Worm (Caenorhabditis elegans) whole organism, L2 larva: ENCODE data around the gene pik-1.
A peak's percentile ranks its signal among the peaks of the same experiment; 100 is the strongest.

Experiments used
- ceh-82 ChIP-seq: fragments of 150-350 bp; optimal IDR thresholded peaks from 2 replicates; lab custom pipeline; 2014; ENCODE audit warnings: missing biosample characterization, missing genetic modification characterization
- mdl-1 ChIP-seq, 2 experiments: fragments of 150-350 bp in 1 of 2; sonication (generic microtip) in 1 of 2; optimal IDR thresholded peaks; 2 replicates each; lab custom pipeline; 2017; ENCODE audit warnings: missing biosample characterization in 2 of 2, missing genetic modification characterization in 2 of 2
- nhr-237 ChIP-seq: fragments of 150-350 bp; optimal IDR thresholded peaks from 2 replicates; lab custom pipeline; 2014; ENCODE audit warnings: missing biosample characterization, missing genetic modification characterization
- sma-9 ChIP-seq, 2 experiments: fragments of 150-350 bp in 1 of 2; sonication (generic microtip) in 1 of 2; optimal IDR thresholded peaks; 2 replicates each; lab custom pipeline; 2014 to 2016; ENCODE audit warnings: missing genetic modification characterization in 2 of 2, mild to moderate bottlenecking in 1 of 2, missing biosample characterization in 1 of 2, missing compliant biosample characterization in 1 of 2, missing genetic modification reagents in 1 of 2, moderate library complexity in 1 of 2
- ztf-11 ChIP-seq: sonication (generic microtip); optimal IDR thresholded peaks from 2 replicates; lab custom pipeline; 2017; ENCODE audit warnings: missing biosample characterization, missing genetic modification characterization

DNA sequence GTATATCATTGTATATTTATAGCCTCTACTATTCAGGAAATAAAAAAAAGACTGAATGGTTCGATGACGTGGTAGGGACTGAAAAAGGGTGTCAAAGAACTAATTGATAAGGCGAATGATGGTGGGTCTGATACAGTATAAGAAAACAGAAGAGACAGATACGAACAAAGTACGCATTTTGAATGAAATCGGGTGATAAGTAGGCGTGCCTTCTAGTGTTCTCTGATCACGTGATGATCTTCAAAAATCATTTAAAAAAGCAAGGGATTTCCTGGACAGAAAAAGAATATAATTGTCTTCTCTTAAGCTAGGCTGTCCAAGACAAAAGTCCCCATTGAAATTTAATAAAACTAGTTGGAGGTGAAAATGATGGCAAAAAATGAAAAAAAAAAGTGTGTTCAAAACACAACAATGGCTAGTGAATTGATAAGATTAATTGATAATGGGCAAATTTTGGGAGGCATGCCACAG is 22.6 kb upstream of the pik-1 start:
- TF ChIP-seq ztf-11 (tag; lab: Kevin White, UChicago) = no peak
- TF ChIP-seq ceh-82 (tag; lab: Kevin White, UChicago) = no peak
- no peak for TF ChIP-seq nhr-237 (tag; lab: Kevin White, UChicago)
- TF ChIP-seq sma-9 (GFP tag; optimal IDR thresholded peaks at IDR 0.05; lab: Kevin White, UChicago) = peak; percentile 74
- no peak for TF ChIP-seq sma-9 (tag; optimal IDR thresholded peaks at IDR 0.05; lab: Kevin White, UChicago)
- TF ChIP-seq mdl-1 (tag; optimal IDR thresholded peaks at IDR 0.05; lab: Kevin White, UChicago) = peak in 1 of 2 experiments; percentile 31
